Fruit fly (Drosophila melanogaster): ENCODE data around the gene ND-PDSW.
A peak's percentile ranks its signal among the peaks of the same experiment; 100 is the strongest.

The ND-PDSW gene

dm6 chr2L:3465918-3466727, at the start of gene ND-PDSW, which contains the start of gene msl-2:
Gene ND-PDSW, plus strand, starts transcription at chr2L:3466157.
Gene msl-2, minus strand, starts transcription at chr2L:3466112.
- TF ChIP-seq Mnt (GFP tag; optimal IDR thresholded peaks at IDR 0.05) (peak; percentile 32), tj (GFP tag; optimal IDR thresholded peaks at IDR 0.05) (peak; percentile 27), pad (GFP tag; optimal IDR thresholded peaks at IDR 0.05) (no peak), bab1 (GFP tag; optimal IDR thresholded peaks at IDR 0.05) (no peak), cnc (optimal IDR thresholded peaks at IDR 0.05) (no peak), Crg-1 (GFP tag; optimal IDR thresholded peaks at IDR 0.05) (no peak)

dm6 chr2L:3416527-3417304, 49.2 kb upstream of the ND-PDSW start, which contains the start of gene CG31952:
Gene CG31952, plus strand, starts transcription at chr2L:3416693.
- TF ChIP-seq CG12768 (GFP tag; optimal IDR thresholded peaks at IDR 0.05) (no peak), Mnt (GFP tag; optimal IDR thresholded peaks at IDR 0.05) (no peak), CG33017 (tag; optimal IDR thresholded peaks at IDR 0.05) (no peak), cic (GFP tag; optimal IDR thresholded peaks at IDR 0.05) (no peak), pad (GFP tag; optimal IDR thresholded peaks at IDR 0.05) (no peak), kay (GFP tag; ENCODE audit: borderline replicate concordance) (no peak), Crg-1 (GFP tag; optimal IDR thresholded peaks at IDR 0.05) (no peak), CG1620 (GFP tag; optimal IDR thresholded peaks at IDR 0.05) (no peak), CG14711 (tag; optimal IDR thresholded peaks at IDR 0.05) (no peak), Clk (GFP tag; optimal IDR thresholded peaks at IDR 0.05) (no peak), bab1 (GFP tag; optimal IDR thresholded peaks at IDR 0.05) (no peak)

DNA sequence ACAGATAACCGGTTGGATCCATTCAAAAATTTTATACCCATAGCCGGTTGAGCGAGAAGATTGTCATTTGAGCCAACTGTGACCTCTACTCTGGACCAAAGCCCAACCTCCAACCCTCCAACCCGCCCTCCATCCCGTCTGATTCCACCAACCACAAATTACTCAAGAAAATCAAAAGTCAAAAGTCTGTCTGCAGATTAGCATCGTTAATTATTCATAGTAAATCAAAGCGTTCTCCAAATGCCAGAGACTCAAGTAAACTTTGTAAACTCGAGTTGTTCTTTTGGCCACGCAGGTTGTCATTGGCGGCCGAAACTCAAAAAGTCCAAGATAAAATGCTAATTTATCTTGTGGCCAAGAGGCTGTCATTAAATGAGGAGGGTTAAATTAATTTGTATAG, 48.3 kb upstream of the ND-PDSW start:
- TF ChIP-seq Hr96 (GFP tag; optimal IDR thresholded peaks at IDR 0.05) (no peak), CG33017 (tag; optimal IDR thresholded peaks at IDR 0.05) (no peak), bab1 (GFP tag; optimal IDR thresholded peaks at IDR 0.05) (no peak), CG5204 (GFP tag; optimal IDR thresholded peaks at IDR 0.05) (no peak), CG7045 (GFP tag; optimal IDR thresholded peaks at IDR 0.05) (no peak), CG12768 (GFP tag; optimal IDR thresholded peaks at IDR 0.05) (no peak), CG7101 (tag; optimal IDR thresholded peaks at IDR 0.05) (no peak), tj (GFP tag; optimal IDR thresholded peaks at IDR 0.05) (no peak), kay (GFP tag; ENCODE audit: borderline replicate concordance) (no peak), ovo (GFP tag; optimal IDR thresholded peaks at IDR 0.05) (no peak), CG14711 (tag; optimal IDR thresholded peaks at IDR 0.05) (no peak), cic (GFP tag; optimal IDR thresholded peaks at IDR 0.05) (no peak), CG1620 (GFP tag; optimal IDR thresholded peaks at IDR 0.05) (no peak)

- TF ChIP-seq kay (GFP tag; ENCODE audit: borderline replicate concordance) (peak; percentile 7), CG12768 (GFP tag; optimal IDR thresholded peaks at IDR 0.05) (no peak), tj (GFP tag; optimal IDR thresholded peaks at IDR 0.05) (no peak), CG33017 (tag; optimal IDR thresholded peaks at IDR 0.05) (no peak), cnc (optimal IDR thresholded peaks at IDR 0.05) (no peak), CG5204 (GFP tag; optimal IDR thresholded peaks at IDR 0.05) (no peak)
Measured at dm6 chr2L:3422753-3423152, 43.2 kb upstream of the ND-PDSW start.

dm6 chr2L:3425947-3426346, 40.0 kb upstream of the ND-PDSW start:
- TF ChIP-seq cic (GFP tag; optimal IDR thresholded peaks at IDR 0.05) (no peak), bab1 (GFP tag; optimal IDR thresholded peaks at IDR 0.05) (no peak), toe (GFP tag; optimal IDR thresholded peaks at IDR 0.05) (no peak), pad (GFP tag; optimal IDR thresholded peaks at IDR 0.05) (no peak), Hr96 (GFP tag; optimal IDR thresholded peaks at IDR 0.05) (no peak), cnc (optimal IDR thresholded peaks at IDR 0.05) (no peak), Mnt (GFP tag; optimal IDR thresholded peaks at IDR 0.05) (no peak), CG1620 (GFP tag; optimal IDR thresholded peaks at IDR 0.05) (no peak), CG12768 (GFP tag; optimal IDR thresholded peaks at IDR 0.05) (no peak), CG5204 (GFP tag; optimal IDR thresholded peaks at IDR 0.05) (no peak), CG14711 (tag; optimal IDR thresholded peaks at IDR 0.05) (no peak), CG7101 (tag; optimal IDR thresholded peaks at IDR 0.05) (no peak), CG33017 (tag; optimal IDR thresholded peaks at IDR 0.05) (no peak), CG11617 (GFP tag; optimal IDR thresholded peaks at IDR 0.05) (no peak), tj (GFP tag; optimal IDR thresholded peaks at IDR 0.05) (no peak), Crg-1 (GFP tag; optimal IDR thresholded peaks at IDR 0.05) (no peak)

- TF ChIP-seq Clk (GFP tag; optimal IDR thresholded peaks at IDR 0.05) = no peak
- TF ChIP-seq kay (GFP tag; ENCODE audit: borderline replicate concordance) = no peak
- TF ChIP-seq CG5204 (GFP tag; optimal IDR thresholded peaks at IDR 0.05) = no peak
- no peak for TF ChIP-seq cnc (optimal IDR thresholded peaks at IDR 0.05)
- no peak for TF ChIP-seq Mnt (GFP tag; optimal IDR thresholded peaks at IDR 0.05)
- TF ChIP-seq tj (GFP tag; optimal IDR thresholded peaks at IDR 0.05) = no peak
- no peak for TF ChIP-seq CG7101 (tag; optimal IDR thresholded peaks at IDR 0.05)
- no peak for TF ChIP-seq Crg-1 (GFP tag; optimal IDR thresholded peaks at IDR 0.05)
- TF ChIP-seq CG33017 (tag; optimal IDR thresholded peaks at IDR 0.05) = no peak
- TF ChIP-seq Hr96 (GFP tag; optimal IDR thresholded peaks at IDR 0.05) = no peak
- TF ChIP-seq toe (GFP tag; optimal IDR thresholded peaks at IDR 0.05) = no peak
- TF ChIP-seq CG12768 (GFP tag; optimal IDR thresholded peaks at IDR 0.05) = no peak
- no peak for TF ChIP-seq CG1620 (GFP tag; optimal IDR thresholded peaks at IDR 0.05)
- TF ChIP-seq ovo (GFP tag; optimal IDR thresholded peaks at IDR 0.05) = no peak
- TF ChIP-seq CG11617 (GFP tag; optimal IDR thresholded peaks at IDR 0.05) = no peak
- TF ChIP-seq cic (GFP tag; optimal IDR thresholded peaks at IDR 0.05) = no peak
- TF ChIP-seq bab1 (GFP tag; optimal IDR thresholded peaks at IDR 0.05) = no peak
- no peak for TF ChIP-seq CG7045 (GFP tag; optimal IDR thresholded peaks at IDR 0.05)
- no peak for TF ChIP-seq pad (GFP tag; optimal IDR thresholded peaks at IDR 0.05)
- TF ChIP-seq CG14711 (tag; optimal IDR thresholded peaks at IDR 0.05) = no peak
Measured at dm6 chr2L:3426669-3427232, 39.2 kb upstream of the ND-PDSW start, which contains the start of gene Pgant2. Gene Pgant2, minus strand, starts transcription at chr2L:3426719.
